Worm (Caenorhabditis elegans) whole organism, midembryonic: Measurements from ENCODE around the gene zip-9.

ENCODE experiments used
- flt-1 ChIP-seq: fragments of 200-800 bp; sonication (Bioruptor generic); IDR thresholded peaks from 2 replicates; pipeline ENCODE4 v1.3.6; 2022; ENCODE audit warnings: missing genetic modification characterization, missing compliant biosample characterization
- med-1 ChIP-seq: sonication (generic microtip); optimal IDR thresholded peaks from 2 replicates; lab custom pipeline; 2017; ENCODE audit warnings: missing genetic modification characterization, mild to moderate bottlenecking, missing compliant biosample characterization, antibody characterized with exemption, missing genetic modification reagents; ENCODE audit not compliant: insufficient read depth

DNA sequence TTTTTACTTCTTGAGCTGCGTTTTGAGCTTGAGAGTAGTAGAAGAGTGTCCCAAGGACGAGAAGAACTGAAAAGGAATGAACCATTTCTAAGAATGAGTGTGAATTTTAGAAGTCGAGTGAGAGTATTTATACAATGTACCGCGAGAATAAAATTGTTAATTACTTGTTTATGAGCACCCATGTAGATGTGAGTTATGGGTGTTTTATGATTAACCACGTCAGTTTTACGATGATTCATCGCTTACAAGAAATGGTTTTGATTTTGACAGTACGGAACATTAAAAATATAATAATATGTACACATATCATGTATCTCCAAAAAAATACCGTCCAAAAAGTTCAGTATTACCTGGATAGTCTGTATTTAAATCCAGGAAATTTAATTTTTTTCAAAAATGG is 12.1 kb downstream of the zip-9 start, which contains the start of gene clec-221:
- TF ChIP-seq flt-1 (GFP tag; lab: Robert Waterston, UW): no peak
- no peak for TF ChIP-seq med-1 (GFP tag; lab: Kevin White, UChicago)
